Worm (Caenorhabditis elegans) whole organism, L2 larva: ENCODE results near the gene pigt-1.

ENCODE experiments used
- ama-1 ChIP-seq: fragments of 150-350 bp; optimal IDR thresholded peaks from 2 replicates; lab custom pipeline; 2018; ENCODE audit warnings: inconsistent platforms
- ceh-16 ChIP-seq: fragments of 150-350 bp; optimal IDR thresholded peaks from 2 replicates; lab custom pipeline; 2014; ENCODE audit warnings: missing biosample characterization, missing genetic modification characterization
- dmd-4 ChIP-seq: sonication (generic microtip); optimal IDR thresholded peaks from 2 replicates; lab custom pipeline; 2017; ENCODE audit warnings: missing biosample characterization, missing genetic modification characterization
- egl-27 ChIP-seq: sonication (generic microtip); optimal IDR thresholded peaks from 3 replicates; lab custom pipeline; 2017; ENCODE audit warnings: missing biosample characterization, missing genetic modification reagents, missing genetic modification characterization
- gmeb-1 ChIP-seq: fragments of 150-350 bp; optimal IDR thresholded peaks from 2 replicates; lab custom pipeline; 2014; ENCODE audit warnings: missing biosample characterization, missing genetic modification characterization
- lin-11 ChIP-seq: fragments of 150-350 bp; sonication (generic microtip); optimal IDR thresholded peaks from 2 replicates; lab custom pipeline; 2014; ENCODE audit warnings: missing biosample characterization, missing genetic modification characterization, inconsistent platforms, mixed read lengths
- lin-39 ChIP-seq: fragments of 150-350 bp; optimal IDR thresholded peaks from 2 replicates; lab custom pipeline; 2014; ENCODE audit warnings: missing biosample characterization, missing genetic modification reagents, missing genetic modification characterization
- lsy-2 ChIP-seq, 2 experiments: fragments of 150-350 bp in 1 of 2; sonication (generic microtip) in 1 of 2; optimal IDR thresholded peaks; 2 replicates each; lab custom pipeline; 2014 to 2017; ENCODE audit warnings: missing biosample characterization in 2 of 2, missing genetic modification characterization in 2 of 2
- nhr-10 ChIP-seq: sonication (generic microtip); optimal IDR thresholded peaks from 2 replicates; lab custom pipeline; 2017; ENCODE audit warnings: missing biosample characterization, missing genetic modification characterization
- nhr-129 ChIP-seq: fragments of 150-350 bp; optimal IDR thresholded peaks from 2 replicates; lab custom pipeline; 2014; ENCODE audit warnings: missing biosample characterization, missing genetic modification characterization
- nhr-6 ChIP-seq: fragments of 150-350 bp; optimal IDR thresholded peaks from 2 replicates; lab custom pipeline; 2014; ENCODE audit warnings: missing biosample characterization, missing genetic modification characterization
- nhr-77 ChIP-seq: fragments of 150-350 bp; optimal IDR thresholded peaks from 2 replicates; lab custom pipeline; 2014; ENCODE audit warnings: missing biosample characterization, missing genetic modification characterization
- skn-1 ChIP-seq: sonication (generic microtip); optimal IDR thresholded peaks from 2 replicates; lab custom pipeline; 2017; ENCODE audit warnings: missing biosample characterization, missing genetic modification characterization
- sma-3 ChIP-seq: sonication (generic microtip); optimal IDR thresholded peaks from 2 replicates; lab custom pipeline; 2016; ENCODE audit warnings: missing genetic modification reagents, missing genetic modification characterization, missing compliant biosample characterization
- sma-9 ChIP-seq, 2 experiments: fragments of 150-350 bp in 1 of 2; sonication (generic microtip) in 1 of 2; optimal IDR thresholded peaks; 2 replicates each; lab custom pipeline; 2014 to 2016; ENCODE audit warnings: missing genetic modification characterization in 2 of 2, mild to moderate bottlenecking in 1 of 2, missing biosample characterization in 1 of 2, missing compliant biosample characterization in 1 of 2, missing genetic modification reagents in 1 of 2, moderate library complexity in 1 of 2
- snpc-4 ChIP-seq: fragments of 150-350 bp; optimal IDR thresholded peaks from 2 replicates; lab custom pipeline; 2014; ENCODE audit warnings: missing biosample characterization, missing genetic modification characterization
- unc-55 ChIP-seq: fragments of 150-350 bp; sonication (generic microtip); optimal IDR thresholded peaks from 3 replicates; lab custom pipeline; 2014; ENCODE audit warnings: missing biosample characterization, missing genetic modification reagents, missing genetic modification characterization
- zag-1 ChIP-seq: fragments of 150-350 bp; optimal IDR thresholded peaks from 2 replicates; lab custom pipeline; 2014; ENCODE audit warnings: missing biosample characterization, missing genetic modification characterization
- ztf-1 ChIP-seq: fragments of 200-800 bp; sonication (Bioruptor generic); conservative IDR thresholded peaks from 2 replicates; pipeline ENCODE4 v1.3.6; 2022; ENCODE audit warnings: missing genetic modification characterization, missing compliant biosample characterization
- ztf-4 ChIP-seq: fragments of 150-350 bp; optimal IDR thresholded peaks from 2 replicates; lab custom pipeline; 2014; ENCODE audit warnings: missing biosample characterization, missing genetic modification characterization

The pigt-1 gene

DNA sequence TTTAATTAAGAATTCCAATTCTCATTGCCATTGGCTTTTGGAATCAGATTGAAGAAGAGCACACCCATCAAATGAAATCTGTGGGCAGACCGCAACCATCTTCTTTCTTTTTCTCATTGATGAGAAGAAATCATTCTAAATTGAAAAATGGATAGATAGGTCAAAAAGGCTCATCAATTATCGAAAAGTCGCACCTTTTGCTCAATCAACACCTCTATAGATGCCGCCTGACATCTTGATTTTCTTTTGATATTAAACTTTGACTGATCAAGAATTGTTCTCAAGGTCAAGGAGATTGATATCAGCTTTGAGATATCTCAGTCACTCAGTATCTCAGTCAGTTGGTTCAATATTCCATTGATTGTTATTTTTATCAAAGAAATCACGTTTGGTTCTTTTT lies 48.7 kb downstream of the pigt-1 start:
- TF ChIP-seq zag-1, result no peak
- TF ChIP-seq nhr-6, result no peak
- no peak for TF ChIP-seq nhr-129 (tag; lab: Kevin White, UChicago)
- no peak for TF ChIP-seq lin-39 (tag; lab: Kevin White, UChicago)
- TF ChIP-seq skn-1, result no peak
- TF ChIP-seq dmd-4 (tag; lab: Kevin White, UChicago), result no peak
- TF ChIP-seq ama-1 (lab: Kevin White, UChicago), result no peak
- TF ChIP-seq ztf-4 (tag; lab: Kevin White, UChicago), result no peak
- no peak for TF ChIP-seq snpc-4
- TF ChIP-seq lsy-2 (tag; optimal IDR thresholded peaks at IDR 0.05; lab: Kevin White, UChicago), result no peak
- no peak for TF ChIP-seq ceh-16 (tag; lab: Kevin White, UChicago)
- no peak for TF ChIP-seq nhr-77 (tag; lab: Kevin White, UChicago)
- no peak for TF ChIP-seq sma-3
- no peak for TF ChIP-seq lin-11
- TF ChIP-seq sma-9 (GFP tag; optimal IDR thresholded peaks at IDR 0.05; lab: Kevin White, UChicago), result no peak
- no peak for TF ChIP-seq sma-9 (tag; optimal IDR thresholded peaks at IDR 0.05; lab: Kevin White, UChicago)
- no peak for TF ChIP-seq nhr-10
- TF ChIP-seq egl-27 (tag; lab: Kevin White, UChicago), result no peak

DNA sequence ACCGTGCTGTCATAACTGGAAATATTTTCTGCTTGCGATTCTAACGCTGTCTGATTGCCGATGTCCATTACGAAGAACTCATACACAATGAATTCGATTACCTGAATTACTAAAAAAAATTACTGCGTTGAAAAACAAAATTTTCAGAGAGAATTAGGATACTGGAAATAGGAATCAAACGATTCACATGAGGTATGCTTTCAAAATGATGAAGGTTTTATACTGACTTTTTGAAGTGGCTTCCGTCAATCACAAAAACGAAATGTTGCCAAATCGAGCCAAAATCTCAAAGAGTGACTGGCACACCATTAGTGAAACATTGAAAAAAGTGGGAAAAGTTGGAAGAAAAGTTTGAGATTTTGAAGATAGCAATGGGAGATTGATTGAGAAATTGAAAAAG lies 49.5 kb downstream of the pigt-1 start, which contains the start of gene zzz-1:
Gene zzz-1, minus strand, starts transcription at position 101 of the 400 bp plus-strand sequence.
- TF ChIP-seq gmeb-1 (tag; lab: Kevin White, UChicago), result no peak
- no peak for TF ChIP-seq nhr-129 (tag; lab: Kevin White, UChicago)
- TF ChIP-seq ztf-1 (GFP tag; lab: Robert Waterston, UW), result no peak
- TF ChIP-seq unc-55 (GFP tag; lab: Kevin White, UChicago), result no peak
